Fruit fly (Drosophila melanogaster) whole organism, adult: ENCODE data around the gene CG9331.

Experiments used
- CG12768 ChIP-seq: fragments of 200-800 bp; sonication (Bioruptor generic); optimal IDR thresholded peaks from 2 replicates; lab custom pipeline; 2017; ENCODE audit warnings: missing biosample characterization, missing genetic modification characterization, mild to moderate bottlenecking, moderate library complexity, missing genetic modification reagents
- CG14711 ChIP-seq: fragments of 200-800 bp; sonication (Bioruptor generic); optimal IDR thresholded peaks from 2 replicates; lab custom pipeline; 2018; ENCODE audit warnings: missing biosample characterization, mild to moderate bottlenecking, missing genetic modification characterization, moderate library complexity
- CG1620 ChIP-seq: fragments of 200-800 bp; sonication (Bioruptor generic); optimal IDR thresholded peaks from 2 replicates; lab custom pipeline; 2016; ENCODE audit warnings: missing biosample characterization, missing genetic modification characterization
- CG7045 ChIP-seq: fragments of 200-800 bp; sonication (Bioruptor generic); optimal IDR thresholded peaks from 2 replicates; lab custom pipeline; 2017; ENCODE audit warnings: missing biosample characterization, mild to moderate bottlenecking, missing genetic modification characterization
- Mnt ChIP-seq: fragments of 200-800 bp; sonication (Bioruptor generic); optimal IDR thresholded peaks from 2 replicates; lab custom pipeline; 2016; ENCODE audit warnings: missing biosample characterization, mild to moderate bottlenecking, missing genetic modification characterization
- bab1 ChIP-seq: fragments of 200-800 bp; sonication (Bioruptor generic); optimal IDR thresholded peaks from 3 replicates; lab custom pipeline; 2019; ENCODE audit warnings: missing biosample characterization, mild to moderate bottlenecking, missing genetic modification characterization, moderate library complexity
- ovo ChIP-seq: fragments of 200-800 bp; sonication (Bioruptor generic); optimal IDR thresholded peaks from 2 replicates; lab custom pipeline; 2016; ENCODE audit warnings: missing biosample characterization, missing genetic modification characterization

dm6 chr2L:20794656-20795055, 28.0 kb upstream of the CG9331 start:
- TF ChIP-seq CG1620 (GFP tag; lab: Kevin White, UChicago) (no peak), Mnt (GFP tag; lab: Kevin White, UChicago) (no peak), CG12768 (no peak), CG14711 (tag; lab: Kevin White, UChicago) (no peak), CG7045 (GFP tag; lab: Kevin White, UChicago) (no peak), bab1 (GFP tag; lab: Kevin White, UChicago) (no peak), ovo (GFP tag; lab: Kevin White, UChicago) (no peak)
